Worm (Caenorhabditis elegans): ENCODE measurements around the gene lbp-7.

lbp-7 gene

ce11 chrV:13892457-13893375 lies 13.4 kb downstream of the lbp-7 start, which contains the start of gene sptl-3:
Gene sptl-3 (plus strand): TSS chrV:13893325.
- TF ChIP-seq dpl-1 (GFP tag; optimal IDR thresholded peaks at IDR 0.05), result peak in 2 of 3 experiments; percentile 22 to 55
- peak; percentile 77 for TF ChIP-seq elt-2 (tag; optimal IDR thresholded peaks at IDR 0.05)
- peak in 1 of 2 experiments; percentile 42 for TF ChIP-seq lsy-2 (tag; optimal IDR thresholded peaks at IDR 0.05)
- no peak for TF ChIP-seq F16B12.6 (tag; optimal IDR thresholded peaks at IDR 0.05)
- TF ChIP-seq snu-23 (GFP tag; optimal IDR thresholded peaks at IDR 0.05), result peak; percentile 65
- TF ChIP-seq fkh-4 (tag; optimal IDR thresholded peaks at IDR 0.05; ENCODE audit: borderline replicate concordance), result no peak
- peak; percentile 44 for TF ChIP-seq tbx-2 (tag; optimal IDR thresholded peaks at IDR 0.05)
- no peak for TF ChIP-seq pqm-1 (tag; optimal IDR thresholded peaks at IDR 0.05)
- peak in 1 of 2 experiments; percentile 61 for TF ChIP-seq mdl-1 (tag; optimal IDR thresholded peaks at IDR 0.05)
- peak; percentile 14 for TF ChIP-seq nhr-90 (tag; optimal IDR thresholded peaks at IDR 0.05; ENCODE audit: poor library complexity)
- no peak for TF ChIP-seq fkh-10 (GFP tag; optimal IDR thresholded peaks at IDR 0.05)
- TF ChIP-seq skn-1 (tag; optimal IDR thresholded peaks at IDR 0.05), result peak; percentile 48
- no peak for TF ChIP-seq ztf-11 (tag; optimal IDR thresholded peaks at IDR 0.05)
- TF ChIP-seq C34B4.2 (tag; optimal IDR thresholded peaks at IDR 0.05), result no peak
- TF ChIP-seq nhr-20 (tag; optimal IDR thresholded peaks at IDR 0.05), result peak; percentile 68
- TF ChIP-seq C16A3.4 (tag; optimal IDR thresholded peaks at IDR 0.05), result peak; percentile 20
- no peak for TF ChIP-seq nhr-28 (tag; optimal IDR thresholded peaks at IDR 0.05)
- TF ChIP-seq Y116A8C.19 (tag; optimal IDR thresholded peaks at IDR 0.05; ENCODE audit: borderline replicate concordance), result no peak
- no peak for TF ChIP-seq hlh-4 (tag; optimal IDR thresholded peaks at IDR 0.05)
- TF ChIP-seq blmp-1 (tag; optimal IDR thresholded peaks at IDR 0.05), result peak; percentile 83
- TF ChIP-seq nhr-19 (GFP tag; conservative IDR thresholded peaks at IDR 0.05), result peak; percentile 53
- peak; percentile 69 for TF ChIP-seq lin-14 (GFP tag; optimal IDR thresholded peaks at IDR 0.05)
- TF ChIP-seq efl-3 (GFP tag; optimal IDR thresholded peaks at IDR 0.05), result no peak
- no peak for TF ChIP-seq grh-1 (GFP tag; IDR thresholded peaks at IDR 0.05)
- TF ChIP-seq sup-37 (GFP tag; optimal IDR thresholded peaks at IDR 0.05), result no peak
- TF ChIP-seq nhr-85 (tag), result peak; percentile 77
- no peak for TF ChIP-seq fos-1 (tag; optimal IDR thresholded peaks at IDR 0.05)
- peak in 2 of 6 experiments; percentile 49 to 81 for TF ChIP-seq elt-3 (tag; optimal IDR thresholded peaks at IDR 0.05)
- peak; percentile 75 for TF ChIP-seq nhr-71 (tag; optimal IDR thresholded peaks at IDR 0.05)
- no peak for TF ChIP-seq swsn-7 (tag; optimal IDR thresholded peaks at IDR 0.05)
- TF ChIP-seq lin-35 (GFP tag; optimal IDR thresholded peaks at IDR 0.05), result peak; percentile 23 to 57
- TF ChIP-seq mep-1 (tag; optimal IDR thresholded peaks at IDR 0.05), result peak; percentile 46
- peak; percentile 4 to 22 for TF ChIP-seq efl-1 (optimal IDR thresholded peaks at IDR 0.05)
- peak; percentile 10 to 88 for TF ChIP-seq efl-1 (GFP tag; optimal IDR thresholded peaks at IDR 0.05 in 1 of 2)
- peak; percentile 43 for TF ChIP-seq rnt-1 (tag; optimal IDR thresholded peaks at IDR 0.05)

- TF ChIP-seq jun-1 (tag; optimal IDR thresholded peaks at IDR 0.05) (peak; percentile 9), dpl-1 (GFP tag; optimal IDR thresholded peaks at IDR 0.05) (no peak), elt-2 (tag; optimal IDR thresholded peaks at IDR 0.05) (peak; percentile 85), pqm-1 (tag; optimal IDR thresholded peaks at IDR 0.05) (peak; percentile 93), lin-35 (GFP tag; optimal IDR thresholded peaks at IDR 0.05) (peak in 1 of 2 experiments; percentile 48)
Observed at ce11 chrV:13893583-13893982, 14.2 kb downstream of the lbp-7 start.

ce11 chrV:13898356-13898755 lies 19.0 kb downstream of the lbp-7 start, which contains the start of gene cyp-35C1:
Gene cyp-35C1 (minus strand): TSS chrV:13898487.
- TF ChIP-seq fos-1 (tag; optimal IDR thresholded peaks at IDR 0.05) (no peak), elt-2 (tag; optimal IDR thresholded peaks at IDR 0.05) (peak; percentile 2)

All from whole organism, L1 larva.